Fruit fly (Drosophila melanogaster) whole organism, wandering third instar larva: ENCODE measurements around the gene CG14540.

ENCODE experiments used
- Abd-B ChIP-seq: fragments of >200 bp; optimal IDR thresholded peaks from 2 replicates; lab custom pipeline; 2017; ENCODE audit warnings: missing biosample characterization, missing genetic modification characterization
- CG32264 ChIP-seq: fragments of 200-800 bp; sonication (Bioruptor generic); optimal IDR thresholded peaks from 2 replicates; lab custom pipeline; 2016; ENCODE audit warnings: missing biosample characterization, missing genetic modification characterization
- CG9705 ChIP-seq: fragments of 200-800 bp; sonication (Bioruptor generic); optimal IDR thresholded peaks from 2 replicates; lab custom pipeline; 2018; ENCODE audit warnings: missing biosample characterization, mild to moderate bottlenecking, missing genetic modification characterization
- CrebA ChIP-seq: fragments of 200-800 bp; sonication (Bioruptor generic); optimal IDR thresholded peaks from 2 replicates; lab custom pipeline; 2016; ENCODE audit warnings: missing biosample characterization, mild to moderate bottlenecking, missing genetic modification characterization, borderline replicate concordance
- Dfd ChIP-seq: fragments of >200 bp; optimal IDR thresholded peaks from 2 replicates; lab custom pipeline; 2017; ENCODE audit warnings: missing biosample characterization, missing genetic modification characterization
- Dif ChIP-seq: fragments of 200-275, 200-300 bp; sonication (Bioruptor generic); optimal IDR thresholded peaks from 2 replicates; lab custom pipeline; 2018; ENCODE audit warnings: missing biosample characterization, missing genetic modification characterization; ENCODE audit not compliant: partially characterized antibody
- GATAd ChIP-seq: sonication (Bioruptor generic); optimal IDR thresholded peaks from 2 replicates; lab custom pipeline; 2016; ENCODE audit warnings: missing biosample characterization, missing genetic modification characterization
- HLH106 ChIP-seq: fragments of 200-800 bp; optimal IDR thresholded peaks from 3 replicates; lab custom pipeline; 2019; ENCODE audit warnings: missing biosample characterization, mild to moderate bottlenecking, missing genetic modification characterization, moderate library complexity
- Hnf4 ChIP-seq: fragments of 200-800 bp; sonication (Bioruptor generic); optimal IDR thresholded peaks from 2 replicates; lab custom pipeline; 2016; ENCODE audit warnings: missing biosample characterization, mild to moderate bottlenecking, missing genetic modification characterization
- Hr78 ChIP-seq: fragments of >200 bp; optimal IDR thresholded peaks from 2 replicates; lab custom pipeline; 2017; ENCODE audit warnings: missing biosample characterization, missing genetic modification characterization
- Hr83 ChIP-seq: fragments of 200-300 bp; sonication (Bioruptor generic); optimal IDR thresholded peaks from 2 replicates; lab custom pipeline; 2016; ENCODE audit warnings: missing biosample characterization, mild to moderate bottlenecking, missing genetic modification characterization, moderate library complexity; ENCODE audit not compliant: poor library complexity, severe bottlenecking
- Jra ChIP-seq: sonication (Bioruptor generic); optimal IDR thresholded peaks from 2 replicates; lab custom pipeline; 2016; ENCODE audit warnings: missing biosample characterization, missing genetic modification characterization
- Mio ChIP-seq: sonication (Bioruptor generic); optimal IDR thresholded peaks from 2 replicates; lab custom pipeline; 2016; ENCODE audit warnings: missing biosample characterization, missing genetic modification characterization
- Myc ChIP-seq: fragments of >200 bp; optimal IDR thresholded peaks from 2 replicates; lab custom pipeline; 2017
- N ChIP-seq: fragments of >200 bp; optimal IDR thresholded peaks from 2 replicates; lab custom pipeline; 2018; ENCODE audit warnings: missing biosample characterization, missing external identifiers, missing genetic modification characterization
- OdsH ChIP-seq: fragments of 200-800 bp; sonication (Bioruptor generic); optimal IDR thresholded peaks from 2 replicates; lab custom pipeline; 2016; ENCODE audit warnings: missing biosample characterization, mild to moderate bottlenecking, missing genetic modification characterization
- Rel ChIP-seq, 2 experiments: fragments of 200-800 bp; sonication (Bioruptor generic) in 1 of 2; optimal IDR thresholded peaks; 2 replicates in 1 of 2; 3 replicates in 1 of 2; lab custom pipeline; 2016 to 2019; ENCODE audit warnings: mild to moderate bottlenecking in 2 of 2, missing biosample characterization in 2 of 2, missing genetic modification characterization in 2 of 2, moderate library complexity in 1 of 2
- Sp1 ChIP-seq: fragments of 200-800 bp; sonication (Bioruptor generic); optimal IDR thresholded peaks from 3 replicates; lab custom pipeline; 2019; ENCODE audit warnings: missing biosample characterization, mild to moderate bottlenecking, missing genetic modification characterization, moderate library complexity
- Vsx2 ChIP-seq: fragments of 200-300, 225-300 bp; sonication (Bioruptor generic); optimal IDR thresholded peaks from 2 replicates; lab custom pipeline; 2018; ENCODE audit warnings: missing biosample characterization, missing genetic modification characterization; ENCODE audit not compliant: partially characterized antibody
- br ChIP-seq: fragments of 200-800 bp; sonication (Bioruptor generic); optimal IDR thresholded peaks from 2 replicates; lab custom pipeline; 2016; ENCODE audit warnings: missing biosample characterization, missing genetic modification characterization
- brk ChIP-seq: fragments of 200-800 bp; sonication (Bioruptor generic); optimal IDR thresholded peaks from 2 replicates; lab custom pipeline; 2016; ENCODE audit warnings: missing biosample characterization, mild to moderate bottlenecking, missing genetic modification characterization
- dl ChIP-seq, 2 experiments: fragments of 175-275, 200-275 bp in 1 of 2; fragments of 200-275 bp in 1 of 2; sonication (Bioruptor generic); optimal IDR thresholded peaks; lab custom pipeline; 2018; ENCODE audit warnings: mild to moderate bottlenecking in 2 of 2, missing biosample characterization in 2 of 2, missing genetic modification characterization in 2 of 2, moderate library complexity in 2 of 2; ENCODE audit not compliant: partially characterized antibody in 2 of 2, insufficient read depth in 1 of 2
- dmrt93B ChIP-seq: fragments of 200-800 bp; sonication (Bioruptor generic); optimal IDR thresholded peaks from 2 replicates; lab custom pipeline; 2018; ENCODE audit warnings: missing biosample characterization, mild to moderate bottlenecking, missing genetic modification characterization
- dsf ChIP-seq: sonication (Bioruptor generic); optimal IDR thresholded peaks from 2 replicates; lab custom pipeline; 2016; ENCODE audit warnings: missing biosample characterization, missing genetic modification characterization, borderline replicate concordance
- ey ChIP-seq: fragments of 200-800 bp; sonication (Bioruptor generic); optimal IDR thresholded peaks from 2 replicates; lab custom pipeline; 2016; ENCODE audit warnings: missing biosample characterization, missing genetic modification characterization
- foxo ChIP-seq, 2 experiments: fragments of 200-800 bp; sonication (Bioruptor generic); optimal IDR thresholded peaks; 2 replicates in 1 of 2; 3 replicates in 1 of 2; lab custom pipeline; 2016 to 2017; ENCODE audit warnings: missing biosample characterization in 2 of 2, missing genetic modification characterization in 2 of 2
- fru ChIP-seq: fragments of 200-800 bp; sonication (Bioruptor generic); optimal IDR thresholded peaks from 3 replicates; lab custom pipeline; 2016; ENCODE audit warnings: missing biosample characterization, mild to moderate bottlenecking, missing genetic modification characterization
- h ChIP-seq: fragments of 200-800 bp; sonication (Bioruptor generic); optimal IDR thresholded peaks from 3 replicates; lab custom pipeline; 2016; ENCODE audit warnings: missing biosample characterization, mild to moderate bottlenecking, missing genetic modification characterization
- jim ChIP-seq: fragments of 175-275, 200-325 bp; sonication (Bioruptor generic); optimal IDR thresholded peaks from 2 replicates; lab custom pipeline; 2016; ENCODE audit warnings: missing biosample characterization, mild to moderate bottlenecking, missing genetic modification characterization
- lola ChIP-seq: fragments of >200 bp; optimal IDR thresholded peaks from 2 replicates; lab custom pipeline; 2017; ENCODE audit warnings: missing biosample characterization, missing genetic modification characterization
- pan ChIP-seq: fragments of >200 bp; optimal IDR thresholded peaks from 2 replicates; lab custom pipeline; 2017
- psq ChIP-seq: fragments of 200-800 bp; sonication (Bioruptor generic); optimal IDR thresholded peaks from 3 replicates; lab custom pipeline; 2017; ENCODE audit warnings: missing biosample characterization, mild to moderate bottlenecking, missing genetic modification characterization, moderate library complexity
- rgr ChIP-seq: fragments of 200-800 bp; sonication (Bioruptor generic); optimal IDR thresholded peaks from 3 replicates; lab custom pipeline; 2016; ENCODE audit warnings: missing biosample characterization, mild to moderate bottlenecking, missing genetic modification characterization
- sage ChIP-seq: fragments of 200-800 bp; sonication (Bioruptor generic); optimal IDR thresholded peaks from 2 replicates; lab custom pipeline; 2016; ENCODE audit warnings: missing biosample characterization, mild to moderate bottlenecking, missing genetic modification characterization
- sv ChIP-seq: fragments of 200-800 bp; sonication (Bioruptor generic); optimal IDR thresholded peaks from 3 replicates; lab custom pipeline; 2016; ENCODE audit warnings: missing biosample characterization, missing genetic modification characterization
- tai ChIP-seq: sonication (Bioruptor generic); optimal IDR thresholded peaks from 2 replicates; lab custom pipeline; 2016; ENCODE audit warnings: missing biosample characterization, missing genetic modification characterization
- usp ChIP-seq: fragments of >200 bp; optimal IDR thresholded peaks from 2 replicates; lab custom pipeline; 2017; ENCODE audit warnings: missing biosample characterization, missing genetic modification characterization
- woc ChIP-seq: sonication (Bioruptor generic); optimal IDR thresholded peaks from 2 replicates; lab custom pipeline; 2016; ENCODE audit warnings: missing biosample characterization, mild to moderate bottlenecking, missing genetic modification characterization

CG14540 gene

DNA sequence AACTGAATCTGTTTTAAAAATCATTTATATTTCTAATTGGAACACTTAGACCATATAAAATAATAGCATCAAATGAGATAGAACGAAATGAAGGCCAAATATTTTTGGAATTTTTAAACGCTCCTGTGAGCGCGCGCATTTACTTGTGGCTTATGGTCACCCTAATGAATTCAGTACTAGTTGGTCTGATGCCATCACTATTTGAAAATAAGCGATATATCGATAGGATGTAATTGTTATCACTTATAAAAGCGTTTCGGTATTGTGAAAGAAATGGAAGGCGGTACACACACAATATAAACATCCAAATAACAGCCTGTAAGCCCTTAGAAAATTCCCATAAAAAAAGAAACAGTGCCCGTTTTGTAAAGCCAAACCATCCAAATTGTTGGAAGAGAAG, 23.7 kb downstream of the CG14540 start, which contains the start of gene Nf1:
Nf1 (plus strand) TSS at position 280 of the 400 bp plus-strand sequence.
- TF ChIP-seq Hr83 (GFP tag; lab: Kevin White, UChicago) (peak; percentile 68), dsf (GFP tag; lab: Kevin White, UChicago) (no peak), br (GFP tag; lab: Kevin White, UChicago) (no peak)

DNA sequence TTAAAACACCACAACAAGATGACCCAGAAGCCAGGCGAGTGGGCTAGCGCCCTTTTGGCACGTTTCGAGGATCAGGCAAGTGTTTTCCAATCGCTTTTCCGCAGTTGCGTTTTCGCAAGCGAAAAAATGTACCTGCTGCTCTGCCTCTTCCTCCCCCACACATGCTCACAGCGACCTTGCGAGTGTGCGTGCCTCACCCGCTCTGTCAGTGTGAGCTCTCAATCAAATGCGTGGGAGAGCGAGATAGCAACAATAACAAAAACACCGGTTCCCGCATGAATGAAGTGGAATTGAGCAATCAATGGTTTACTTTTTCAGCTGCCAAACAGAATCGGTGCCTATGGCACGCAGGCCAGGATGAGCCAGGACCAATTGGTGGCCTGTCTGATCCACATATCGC, 24.2 kb downstream of the CG14540 start:
- TF ChIP-seq Dif (GFP tag; lab: Kevin White, UChicago), result no peak
- TF ChIP-seq ey, result no peak
- no peak for TF ChIP-seq foxo (GFP tag; optimal IDR thresholded peaks at IDR 0.05; lab: Kevin White, UChicago)
- no peak for TF ChIP-seq Myc (lab: Kevin White, UChicago)
- TF ChIP-seq sage (GFP tag; lab: Kevin White, UChicago), result no peak
- TF ChIP-seq fru (GFP tag; lab: Kevin White, UChicago), result no peak
- no peak for TF ChIP-seq tai
- TF ChIP-seq dl (GFP tag; optimal IDR thresholded peaks at IDR 0.05; lab: Kevin White, UChicago; ENCODE audit: insufficient read depth in 1 of 2, partially characterized antibody in 2 of 2), result no peak
- no peak for TF ChIP-seq dsf (GFP tag; lab: Kevin White, UChicago)
- TF ChIP-seq Mio (GFP tag; lab: Kevin White, UChicago), result no peak
- no peak for TF ChIP-seq Hnf4 (GFP tag; lab: Kevin White, UChicago)

DNA sequence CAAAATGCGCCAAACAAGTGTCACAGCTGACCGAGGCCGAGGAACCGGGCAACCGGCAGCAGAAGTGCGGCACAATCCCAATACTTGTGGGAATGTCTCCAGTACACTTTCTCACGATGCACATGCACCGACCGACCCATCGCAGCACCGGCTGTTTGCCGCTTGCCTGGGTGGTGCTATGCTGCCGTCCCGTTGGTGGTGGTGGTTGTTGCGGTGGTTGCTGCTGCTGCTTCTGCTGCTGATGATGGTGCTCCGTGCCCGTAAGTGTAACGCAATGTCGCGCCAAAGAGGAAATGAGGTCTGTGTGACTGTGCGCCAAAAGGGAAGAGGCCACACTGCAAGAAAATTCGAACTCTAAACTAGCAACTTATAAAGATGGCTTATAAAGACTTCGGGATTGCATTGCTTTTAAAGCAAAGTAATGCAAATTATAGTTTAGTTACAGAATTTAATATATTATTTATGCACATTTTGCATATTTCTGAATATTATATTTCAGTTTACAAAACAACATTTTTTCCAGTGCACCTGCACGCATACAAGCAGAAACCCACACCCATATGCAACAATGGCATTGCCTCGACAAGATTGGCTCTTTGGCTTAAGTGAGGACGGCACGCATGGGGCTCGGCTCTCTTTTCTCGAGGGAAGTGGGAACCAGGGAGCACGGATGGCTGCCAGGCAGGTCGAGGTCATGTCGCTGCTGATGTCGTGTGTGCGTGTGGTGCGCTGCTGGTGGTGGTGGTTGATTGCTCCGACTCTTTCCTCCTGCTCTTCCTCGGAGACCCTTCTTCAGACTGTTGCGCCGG, 37.3 kb downstream of the CG14540 start, which contains the start of gene CG43116:
CG43116 (minus strand) TSS at position 800 of the 809 bp plus-strand sequence.
- no peak for TF ChIP-seq Myc (lab: Kevin White, UChicago)
- peak; percentile 78 for TF ChIP-seq Dif (GFP tag; lab: Kevin White, UChicago)
- no peak for TF ChIP-seq usp (GFP tag; lab: Kevin White, UChicago)
- TF ChIP-seq ey, result peak; percentile 90
- peak; percentile 71 for TF ChIP-seq psq (GFP tag; lab: Kevin White, UChicago)
- peak; percentile 93 for TF ChIP-seq rgr (GFP tag; lab: Kevin White, UChicago)
- peak; percentile 85 for TF ChIP-seq Hnf4 (GFP tag; lab: Kevin White, UChicago)
- TF ChIP-seq Vsx2 (GFP tag; lab: Kevin White, UChicago), result no peak
- TF ChIP-seq N (GFP tag; lab: Kevin White, UChicago), result no peak
- no peak for TF ChIP-seq tai
- TF ChIP-seq dl (GFP tag; optimal IDR thresholded peaks at IDR 0.05; lab: Kevin White, UChicago; ENCODE audit: insufficient read depth in 1 of 2, partially characterized antibody in 2 of 2), result peak in 1 of 2 experiments; percentile 66
- TF ChIP-seq sage (GFP tag; lab: Kevin White, UChicago), result peak; percentile 83
- no peak for TF ChIP-seq CrebA (GFP tag; lab: Kevin White, UChicago)
- TF ChIP-seq woc (GFP tag; lab: Kevin White, UChicago), result peak; percentile 80
- TF ChIP-seq Mio (GFP tag; lab: Kevin White, UChicago), result no peak
- no peak for TF ChIP-seq GATAd (GFP tag; lab: Kevin White, UChicago)
- no peak for TF ChIP-seq Hr83 (GFP tag; lab: Kevin White, UChicago)
- TF ChIP-seq h (GFP tag; lab: Kevin White, UChicago), result peak; percentile 94
- TF ChIP-seq sv, result peak; percentile 68
- TF ChIP-seq OdsH (GFP tag; lab: Kevin White, UChicago), result peak; percentile 92
- no peak for TF ChIP-seq Hr78 (GFP tag; lab: Kevin White, UChicago)
- TF ChIP-seq pan (lab: Kevin White, UChicago), result no peak
- TF ChIP-seq CG9705 (GFP tag; lab: Kevin White, UChicago), result peak; percentile 88
- TF ChIP-seq Dfd, result peak; percentile 42
- TF ChIP-seq Sp1 (GFP tag; lab: Kevin White, UChicago), result peak; percentile 92
- TF ChIP-seq lola (GFP tag; lab: Kevin White, UChicago), result no peak
- TF ChIP-seq HLH106, result peak; percentile 93
- peak; percentile 3 to 94 for TF ChIP-seq foxo (GFP tag; optimal IDR thresholded peaks at IDR 0.05; lab: Kevin White, UChicago)
- peak; percentile 77 for TF ChIP-seq Jra (GFP tag; lab: Kevin White, UChicago)
- peak; percentile 45 for TF ChIP-seq dsf (GFP tag; lab: Kevin White, UChicago)
- TF ChIP-seq br (GFP tag; lab: Kevin White, UChicago), result peak; percentile 88
- TF ChIP-seq brk (GFP tag; lab: Kevin White, UChicago), result peak; percentile 78
- peak; percentile 92 for TF ChIP-seq Rel (GFP tag; optimal IDR thresholded peaks at IDR 0.05; lab: Kevin White, UChicago)
- TF ChIP-seq Rel (tag; optimal IDR thresholded peaks at IDR 0.05; lab: Kevin White, UChicago), result peak; percentile 58
- peak; percentile 93 for TF ChIP-seq fru (GFP tag; lab: Kevin White, UChicago)
- peak; percentile 76 for TF ChIP-seq CG32264 (GFP tag; lab: Kevin White, UChicago)
- no peak for TF ChIP-seq jim (GFP tag; lab: Kevin White, UChicago)
- TF ChIP-seq Abd-B (GFP tag; lab: Kevin White, UChicago), result no peak
- TF ChIP-seq dmrt93B (GFP tag; lab: Kevin White, UChicago), result peak; percentile 88
